Fruit fly (Drosophila melanogaster): ENCODE data around the gene PQBP1.

dm6 chr3R:25051441-25052097 is 14.0 kb upstream of the PQBP1 start:
- TF ChIP-seq psq (optimal IDR thresholded peaks at IDR 0.05) (no peak), Dll (optimal IDR thresholded peaks at IDR 0.05) (no peak), pan (optimal IDR thresholded peaks at IDR 0.05) (no peak)
